Worm (Caenorhabditis elegans): Measurements from ENCODE around the gene ugt-47.

ugt-47 gene

DNA sequence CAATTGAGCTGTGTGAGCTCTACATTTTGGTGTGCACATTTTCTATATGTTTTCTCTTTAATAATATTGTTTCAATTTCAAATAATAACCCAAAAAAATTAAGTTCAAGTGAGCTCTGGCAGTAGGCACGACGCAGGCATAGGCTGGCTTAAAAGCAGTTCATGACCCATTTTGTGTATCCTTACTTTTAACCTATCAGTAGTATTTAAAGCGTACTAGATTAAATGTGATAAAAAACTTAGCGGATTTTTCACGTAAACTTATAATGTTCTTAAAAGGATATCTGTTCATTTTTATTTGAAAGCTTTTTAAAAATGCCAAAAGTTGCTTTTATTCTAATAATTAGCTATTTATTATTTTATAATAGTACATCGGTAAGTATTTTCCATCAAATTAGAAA is 24.9 kb upstream of the ugt-47 start, which contains the start of gene C08B6.6:
TSS of gene C08B6.6 (plus strand) at position 301 of the 400 bp plus-strand sequence.
- TF ChIP-seq ZK546.5 (tag; optimal IDR thresholded peaks at IDR 0.05) (no peak), nhr-11 (tag; optimal IDR thresholded peaks at IDR 0.05) (no peak), nfya-1 (tag; optimal IDR thresholded peaks at IDR 0.05; ENCODE audit: insufficient read depth) (no peak), ama-1 (optimal IDR thresholded peaks at IDR 0.05) (no peak), ztf-4 (tag; optimal IDR thresholded peaks at IDR 0.05) (no peak), nhr-43 (tag; optimal IDR thresholded peaks at IDR 0.05; ENCODE audit: poor library complexity, severe bottlenecking) (no peak), mdl-1 (tag; optimal IDR thresholded peaks at IDR 0.05) (no peak), pha-4 (tag; optimal IDR thresholded peaks at IDR 0.05) (no peak), tbx-2 (tag; optimal IDR thresholded peaks at IDR 0.05) (no peak), jun-1 (tag; optimal IDR thresholded peaks at IDR 0.05) (no peak)

DNA sequence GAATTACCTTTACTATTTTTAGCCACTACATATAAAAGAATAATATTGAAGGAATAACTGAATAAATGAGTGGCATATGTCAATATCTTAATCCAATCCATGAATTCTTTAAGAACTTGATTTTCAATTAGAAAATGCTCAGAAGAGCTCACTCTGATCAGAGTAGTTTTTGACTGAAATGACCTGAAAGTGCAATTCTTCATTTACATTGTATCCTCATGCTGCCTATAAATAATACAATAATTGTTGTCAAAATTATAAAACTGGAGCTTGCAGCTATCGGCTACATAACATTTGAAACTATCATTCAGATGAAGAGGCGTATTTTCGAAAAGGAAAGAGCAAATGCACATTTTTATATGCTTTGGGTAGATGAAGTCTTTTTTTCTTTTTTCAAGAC is 24.3 kb upstream of the ugt-47 start, which contains the start of gene srxa-19:
TSS of gene srxa-19 (minus strand) at position 101 of the 400 bp plus-strand sequence.
- TF ChIP-seq nfya-1 (tag; optimal IDR thresholded peaks at IDR 0.05; ENCODE audit: insufficient read depth) (no peak), jun-1 (tag; optimal IDR thresholded peaks at IDR 0.05) (no peak), pha-4 (tag; optimal IDR thresholded peaks at IDR 0.05) (no peak), zag-1 (tag; optimal IDR thresholded peaks at IDR 0.05) (no peak), daf-12 (tag; optimal IDR thresholded peaks at IDR 0.05) (no peak), snpc-4 (tag; optimal IDR thresholded peaks at IDR 0.05) (no peak), nhr-25 (tag; optimal IDR thresholded peaks at IDR 0.05) (no peak), nhr-11 (tag; optimal IDR thresholded peaks at IDR 0.05) (no peak), nhr-23 (tag; optimal IDR thresholded peaks at IDR 0.05) (no peak), fkh-2 (tag; optimal IDR thresholded peaks at IDR 0.05) (no peak), lsy-12 (tag; optimal IDR thresholded peaks at IDR 0.05) (no peak), nhr-28 (tag; optimal IDR thresholded peaks at IDR 0.05) (no peak), mml-1 (tag; optimal IDR thresholded peaks at IDR 0.05) (no peak), unc-39 (tag; optimal IDR thresholded peaks at IDR 0.05) (no peak), elt-2 (tag; optimal IDR thresholded peaks at IDR 0.05) (no peak)

- TF ChIP-seq ama-1 (optimal IDR thresholded peaks at IDR 0.05) (no peak), R02D3.7 (tag; optimal IDR thresholded peaks at IDR 0.05) (no peak), nhr-237 (tag; optimal IDR thresholded peaks at IDR 0.05) (no peak), ztf-11 (tag; optimal IDR thresholded peaks at IDR 0.05) (no peak), egl-27 (tag; optimal IDR thresholded peaks at IDR 0.05) (no peak), pqm-1 (tag; optimal IDR thresholded peaks at IDR 0.05) (no peak), pha-4 (tag; optimal IDR thresholded peaks at IDR 0.05) (no peak), eor-1 (tag; optimal IDR thresholded peaks at IDR 0.05) (no peak), egl-5 (tag; optimal IDR thresholded peaks at IDR 0.05) (no peak), nhr-77 (tag; optimal IDR thresholded peaks at IDR 0.05) (no peak), snpc-4 (tag; optimal IDR thresholded peaks at IDR 0.05) (no peak), elt-1 (tag; optimal IDR thresholded peaks at IDR 0.05) (no peak), fkh-10 (GFP tag; optimal IDR thresholded peaks at IDR 0.05) (no peak), ZK546.5 (tag; optimal IDR thresholded peaks at IDR 0.05) (no peak), mdl-1 (tag; optimal IDR thresholded peaks at IDR 0.05) (no peak)
Observed at ce11 chrV:10120898-10121297, 22.5 kb upstream of the ugt-47 start, which contains the start of gene srxa-18. Gene srxa-18 (minus strand): TSS chrV:10120997.

ce11 chrV:10117465-10117864 is 19.1 kb upstream of the ugt-47 start, which contains the start of gene C08B6.5:
Gene C08B6.5 (plus strand): TSS chrV:10117765.
- TF ChIP-seq tbx-2 (tag; optimal IDR thresholded peaks at IDR 0.05) = no peak
- no peak for TF ChIP-seq ztf-11 (tag; optimal IDR thresholded peaks at IDR 0.05)
- TF ChIP-seq fkh-10 (GFP tag; optimal IDR thresholded peaks at IDR 0.05) = no peak
- TF ChIP-seq R02D3.7 (tag; optimal IDR thresholded peaks at IDR 0.05) = no peak
- no peak for TF ChIP-seq elt-3 (tag; optimal IDR thresholded peaks at IDR 0.05)
- TF ChIP-seq nfya-1 (tag; optimal IDR thresholded peaks at IDR 0.05; ENCODE audit: insufficient read depth) = no peak
- no peak for TF ChIP-seq skn-1 (tag; optimal IDR thresholded peaks at IDR 0.05)
- TF ChIP-seq lin-39 (tag; optimal IDR thresholded peaks at IDR 0.05) = no peak
- TF ChIP-seq nhr-28 (tag; optimal IDR thresholded peaks at IDR 0.05) = no peak
- TF ChIP-seq fos-1 (tag; optimal IDR thresholded peaks at IDR 0.05) = no peak
- TF ChIP-seq mdl-1 (tag; optimal IDR thresholded peaks at IDR 0.05) = no peak
- TF ChIP-seq nhr-23 (tag; optimal IDR thresholded peaks at IDR 0.05) = no peak
- TF ChIP-seq daf-12 (tag; optimal IDR thresholded peaks at IDR 0.05) = no peak
- TF ChIP-seq sea-2 (GFP tag; optimal IDR thresholded peaks at IDR 0.05) = no peak
- TF ChIP-seq zag-1 (tag; optimal IDR thresholded peaks at IDR 0.05) = no peak
- no peak for TF ChIP-seq eor-1 (tag; optimal IDR thresholded peaks at IDR 0.05)
- TF ChIP-seq pha-4 (tag; optimal IDR thresholded peaks at IDR 0.05) = no peak
- TF ChIP-seq ztf-4 (tag; optimal IDR thresholded peaks at IDR 0.05) = no peak
- no peak for TF ChIP-seq egl-5 (tag; optimal IDR thresholded peaks at IDR 0.05)
- no peak for TF ChIP-seq aly-2 (tag; optimal IDR thresholded peaks at IDR 0.05)

Data from whole organism, L3 larva.